Fruit fly (Drosophila melanogaster) whole organism, embryonic: ENCODE results near the gene CG44362.
A peak's percentile ranks its signal among the peaks of the same experiment; 100 is the strongest.

Experiments
- ATbp ChIP-seq: fragments of 200-800 bp; sonication (Bioruptor generic); optimal IDR thresholded peaks from 2 replicates; lab custom pipeline; 2017; ENCODE audit warnings: missing biosample characterization, mild to moderate bottlenecking, missing genetic modification characterization, missing genetic modification reagents
- Atf-2 ChIP-seq: fragments of 200-800 bp; sonication (Bioruptor generic); optimal IDR thresholded peaks from 2 replicates; lab custom pipeline; 2016; ENCODE audit warnings: missing biosample characterization, missing genetic modification characterization
- Atf6 ChIP-seq: fragments of 200-800 bp; sonication (Bioruptor generic); IDR thresholded peaks from 2 replicates; pipeline ENCODE4 v1.3.6; 2022; ENCODE audit warnings: missing biosample characterization, missing genetic modification characterization
- Bdp1 ChIP-seq: fragments of 200-800 bp; sonication (Bioruptor generic); optimal IDR thresholded peaks from 3 replicates; lab custom pipeline; 2016; ENCODE audit warnings: missing biosample characterization, missing genetic modification characterization
- Bgb ChIP-seq: fragments of 200-800 bp; sonication (Bioruptor generic); IDR thresholded peaks from 2 replicates; pipeline ENCODE4 v1.3.6; 2022; ENCODE audit warnings: missing biosample characterization, missing genetic modification characterization; ENCODE audit not compliant: partially characterized antibody
- CG10147 ChIP-seq: fragments of 200-800 bp; sonication (Bioruptor generic); optimal IDR thresholded peaks from 2 replicates; lab custom pipeline; 2019; ENCODE audit warnings: missing biosample characterization, mild to moderate bottlenecking, missing genetic modification characterization, moderate library complexity
- CG10979 ChIP-seq: fragments of 200-800 bp; sonication (Bioruptor generic); optimal IDR thresholded peaks from 2 replicates; lab custom pipeline; 2018; ENCODE audit warnings: missing biosample characterization, mild to moderate bottlenecking, missing genetic modification characterization, moderate library complexity
- CG11504 ChIP-seq: fragments of 200-800 bp; sonication (Bioruptor generic); optimal IDR thresholded peaks from 3 replicates; lab custom pipeline; 2019; ENCODE audit warnings: missing biosample characterization, mild to moderate bottlenecking, missing genetic modification characterization, moderate library complexity
- CG12391 ChIP-seq: fragments of 200-800 bp; sonication (Bioruptor generic); optimal IDR thresholded peaks from 3 replicates; lab custom pipeline; 2018; ENCODE audit warnings: missing biosample characterization, mild to moderate bottlenecking, missing genetic modification characterization, moderate library complexity
- CG13775 ChIP-seq: fragments of 200-800 bp; sonication (Bioruptor generic); optimal IDR thresholded peaks from 3 replicates; lab custom pipeline; 2017; ENCODE audit warnings: missing biosample characterization, mild to moderate bottlenecking, missing genetic modification characterization
- CG15479 ChIP-seq: fragments of 200-800 bp; sonication (Bioruptor generic); optimal IDR thresholded peaks from 3 replicates; lab custom pipeline; 2019; ENCODE audit warnings: missing biosample characterization, mild to moderate bottlenecking, missing genetic modification characterization, moderate library complexity
- CG15696 ChIP-seq: fragments of 200-800 bp; sonication (Bioruptor generic); optimal IDR thresholded peaks from 2 replicates; lab custom pipeline; 2019; ENCODE audit warnings: missing biosample characterization, mild to moderate bottlenecking, missing genetic modification characterization, moderate library complexity
- CG16863 ChIP-seq: fragments of 200-800 bp; sonication (Bioruptor generic); optimal IDR thresholded peaks from 3 replicates; lab custom pipeline; 2016; ENCODE audit warnings: missing biosample characterization, missing genetic modification characterization
- CG17359 ChIP-seq: fragments of 200-800 bp; sonication (Bioruptor generic); optimal IDR thresholded peaks from 3 replicates; lab custom pipeline; 2018; ENCODE audit warnings: missing biosample characterization, mild to moderate bottlenecking, missing genetic modification characterization, moderate library complexity
- CG18476 ChIP-seq: fragments of 200-800 bp; sonication (Bioruptor generic); optimal IDR thresholded peaks from 2 replicates; lab custom pipeline; 2016; ENCODE audit warnings: missing biosample characterization, mild to moderate bottlenecking, missing genetic modification characterization
- CG18619 ChIP-seq: fragments of 200-800 bp; sonication (Bioruptor generic); optimal IDR thresholded peaks from 3 replicates; lab custom pipeline; 2017; ENCODE audit warnings: missing biosample characterization, mild to moderate bottlenecking, missing genetic modification characterization
- CG30403 ChIP-seq: fragments of 200-800 bp; sonication (Bioruptor generic); optimal IDR thresholded peaks from 3 replicates; lab custom pipeline; 2016; ENCODE audit warnings: missing biosample characterization, missing genetic modification characterization
- CG31224 ChIP-seq: fragments of 200-800 bp; sonication (Bioruptor generic); IDR thresholded peaks from 2 replicates; pipeline ENCODE4 v1.3.6; 2022; ENCODE audit warnings: missing biosample characterization, missing genetic modification characterization
- CG34224 ChIP-seq: fragments of 200-800 bp; sonication (Bioruptor generic); IDR thresholded peaks from 3 replicates; pipeline ENCODE4 v1.3.6; 2022; ENCODE audit warnings: missing biosample characterization, missing genetic modification characterization; ENCODE audit not compliant: partially characterized antibody
- CG6689 ChIP-seq: fragments of 200-800 bp; sonication (Bioruptor generic); IDR thresholded peaks from 2 replicates; pipeline ENCODE4 v1.3.6; 2022; ENCODE audit warnings: missing biosample characterization, missing genetic modification characterization
- Chrac-16 ChIP-seq: fragments of 200-800 bp; sonication (Bioruptor generic); optimal IDR thresholded peaks from 3 replicates; lab custom pipeline; 2016; ENCODE audit warnings: missing biosample characterization, missing genetic modification characterization
- GATAe ChIP-seq: fragments of 200-800 bp; sonication (Bioruptor generic); conservative IDR thresholded peaks from 2 replicates; pipeline ENCODE4 v1.3.6; 2022; ENCODE audit warnings: missing biosample characterization, missing genetic modification characterization
- HLH54F ChIP-seq: fragments of 200-800 bp; sonication (Bioruptor generic); optimal IDR thresholded peaks from 3 replicates; lab custom pipeline; 2016; ENCODE audit warnings: missing biosample characterization, missing genetic modification characterization
- Myb ChIP-seq: fragments of 200-800 bp; sonication (Bioruptor generic); optimal IDR thresholded peaks from 2 replicates; lab custom pipeline; 2016; ENCODE audit warnings: missing biosample characterization, missing genetic modification characterization
- NFAT ChIP-seq: fragments of 200-800 bp; sonication (Bioruptor generic); IDR thresholded peaks from 2 replicates; pipeline ENCODE4 v1.3.6; 2022; ENCODE audit warnings: missing biosample characterization, missing genetic modification characterization
- PHDP ChIP-seq: fragments of 200-800 bp; sonication (Bioruptor generic); optimal IDR thresholded peaks from 3 replicates; lab custom pipeline; 2018; ENCODE audit warnings: missing biosample characterization, mild to moderate bottlenecking, missing genetic modification characterization, moderate library complexity
- Poxn ChIP-seq: fragments of 200-800 bp; sonication (Bioruptor generic); IDR thresholded peaks from 2 replicates; pipeline ENCODE4 v1.3.6; 2022; ENCODE audit warnings: missing biosample characterization, missing genetic modification characterization
- Ptx1 ChIP-seq: fragments of 200-800 bp; sonication (Bioruptor generic); IDR thresholded peaks from 2 replicates; pipeline ENCODE4 v1.3.6; 2022; ENCODE audit warnings: missing biosample characterization, missing genetic modification characterization
- Rfx ChIP-seq: fragments of 200-800 bp; sonication (Bioruptor generic); IDR thresholded peaks from 2 replicates; pipeline ENCODE4 v1.3.6; 2022; ENCODE audit warnings: missing biosample characterization, missing genetic modification characterization
- ap ChIP-seq: fragments of 200-800 bp; sonication (Bioruptor generic); IDR thresholded peaks from 2 replicates; pipeline ENCODE4 v1.3.6; 2022; ENCODE audit warnings: missing biosample characterization, missing genetic modification characterization
- ara ChIP-seq: fragments of 200-800 bp; sonication (Bioruptor generic); IDR thresholded peaks from 2 replicates; pipeline ENCODE4 v1.3.6; 2022; ENCODE audit warnings: missing biosample characterization, missing genetic modification characterization
- ase ChIP-seq: fragments of 200-800 bp; sonication (Bioruptor generic); IDR thresholded peaks from 3 replicates; pipeline ENCODE4 v1.3.6; 2022; ENCODE audit warnings: missing biosample characterization, missing genetic modification characterization
- az2 ChIP-seq: fragments of 200-800 bp; sonication (Bioruptor generic); optimal IDR thresholded peaks from 3 replicates; lab custom pipeline; 2016; ENCODE audit warnings: missing biosample characterization, missing genetic modification characterization
- chif ChIP-seq, 2 experiments: fragments of 200-800 bp; sonication (Bioruptor generic); optimal IDR thresholded peaks; 3 replicates each; lab custom pipeline; 2016; ENCODE audit warnings: missing biosample characterization in 2 of 2, missing genetic modification characterization in 2 of 2
- ci ChIP-seq: fragments of 200-800 bp; sonication (Bioruptor generic); IDR thresholded peaks from 3 replicates; pipeline ENCODE4 v1.3.6; 2022; ENCODE audit warnings: missing biosample characterization, missing genetic modification characterization
- dysf ChIP-seq: fragments of 200-800 bp; sonication (Bioruptor generic); IDR thresholded peaks from 3 replicates; pipeline ENCODE4 v1.3.6; 2022; ENCODE audit warnings: missing biosample characterization, missing genetic modification characterization
- grau ChIP-seq: fragments of 200-800 bp; optimal IDR thresholded peaks from 3 replicates; lab custom pipeline; 2019; ENCODE audit warnings: missing biosample characterization, mild to moderate bottlenecking, missing genetic modification characterization, moderate library complexity
- lmd ChIP-seq: fragments of 200-800 bp; sonication (Bioruptor generic); IDR thresholded peaks from 2 replicates; pipeline ENCODE4 v1.3.6; 2022; ENCODE audit warnings: missing biosample characterization, missing genetic modification characterization
- lov ChIP-seq, 2 experiments: fragments of 200-800 bp in 1 of 2; fragments of >200 bp in 1 of 2; sonication (Bioruptor generic) in 1 of 2; IDR thresholded peaks in 1 of 2; optimal IDR thresholded peaks in 1 of 2; 2 replicates in 1 of 2; 3 replicates in 1 of 2; pipeline versions ENCODE4 v1.3.6 to Lab custom; 2017 to 2022; ENCODE audit warnings: missing biosample characterization in 1 of 2, missing genetic modification characterization in 1 of 2
- p53 ChIP-seq: fragments of 200-800 bp; sonication (Bioruptor generic); optimal IDR thresholded peaks from 2 replicates; lab custom pipeline; 2016; ENCODE audit warnings: missing biosample characterization, missing genetic modification characterization
- pan ChIP-seq, 4 experiments: fragments of >200 bp in 3 of 4; fragments of 200-800 bp in 1 of 4; sonication (Bioruptor generic) in 1 of 4; optimal IDR thresholded peaks in 3 of 4; IDR thresholded peaks in 1 of 4; 2 replicates each; pipeline versions ENCODE4 v1.3.6 to Lab custom; 2017 to 2022; ENCODE audit warnings: missing biosample characterization in 2 of 4, missing genetic modification characterization in 2 of 4, mixed read lengths in 1 of 4
- pb ChIP-seq: fragments of 200-800 bp; sonication (Bioruptor generic); optimal IDR thresholded peaks from 3 replicates; lab custom pipeline; 2016; ENCODE audit warnings: missing biosample characterization, missing genetic modification characterization
- repo ChIP-seq: fragments of 200-800 bp; sonication (Bioruptor generic); optimal IDR thresholded peaks from 2 replicates; lab custom pipeline; 2016; ENCODE audit warnings: missing biosample characterization, missing genetic modification characterization
- sima ChIP-seq: fragments of 200-800 bp; sonication (Bioruptor generic); optimal IDR thresholded peaks from 2 replicates; lab custom pipeline; 2016; ENCODE audit warnings: missing biosample characterization, missing genetic modification characterization
- sisA ChIP-seq: fragments of 200-800 bp; sonication (Bioruptor generic); IDR thresholded peaks from 2 replicates; pipeline ENCODE4 v1.3.6; 2022; ENCODE audit warnings: missing biosample characterization, missing genetic modification characterization
- slp2 ChIP-seq: fragments of 200-800 bp; sonication (Bioruptor generic); optimal IDR thresholded peaks from 2 replicates; lab custom pipeline; 2016; ENCODE audit warnings: missing biosample characterization, missing genetic modification characterization
- sob ChIP-seq: fragments of 200-800 bp; sonication (Bioruptor generic); IDR thresholded peaks from 2 replicates; pipeline ENCODE4 v1.3.6; 2022; ENCODE audit warnings: missing biosample characterization, missing genetic modification characterization
- unpg ChIP-seq: fragments of 200-800 bp; sonication (Bioruptor generic); optimal IDR thresholded peaks from 3 replicates; lab custom pipeline; 2018; ENCODE audit warnings: missing biosample characterization, mild to moderate bottlenecking, missing genetic modification characterization, moderate library complexity
- vvl ChIP-seq: fragments of 200-800 bp; sonication (Bioruptor generic); IDR thresholded peaks from 2 replicates; pipeline ENCODE4 v1.3.6; 2022; ENCODE audit warnings: missing biosample characterization, missing genetic modification characterization
- zen ChIP-seq: fragments of 200-800 bp; sonication (Bioruptor generic); optimal IDR thresholded peaks from 3 replicates; lab custom pipeline; 2018; ENCODE audit warnings: missing biosample characterization, mild to moderate bottlenecking, missing genetic modification characterization, moderate library complexity

CG44362 gene

dm6 chr3L:11403542-11403941, 6.2 kb downstream of the CG44362 start (continued):
- TF ChIP-seq CG12391 (tag; lab: Kevin White, UChicago) (peak; percentile 51), lov (optimal IDR thresholded peaks at IDR 0.05; lab: Kevin White, UChicago) (no peak), lov (GFP tag; IDR thresholded peaks at IDR 0.05; lab: Robert Waterston, UW) (peak; percentile 56; the same call in 1 of the 3 replicates), CG10147 (GFP tag; lab: Kevin White, UChicago) (peak; percentile 6), NFAT (GFP tag; lab: Robert Waterston, UW) (no peak), CG31224 (GFP tag; lab: Robert Waterston, UW) (peak; percentile 38; the same call in 1 of the 2 replicates), Ptx1 (GFP tag; lab: Robert Waterston, UW) (peak; percentile 71), repo (GFP tag; lab: Kevin White, UChicago) (no peak), Myb (peak; percentile 42), Chrac-16 (GFP tag; lab: Kevin White, UChicago) (peak; percentile 53), CG10979 (tag; lab: Kevin White, UChicago) (peak; percentile 60), Atf-2 (GFP tag; lab: Kevin White, UChicago) (peak; percentile 7), sob (peak; percentile 60), pan (optimal IDR thresholded peaks at IDR 0.05; lab: Kevin White, UChicago) (no peak), pan (GFP tag; optimal IDR thresholded peaks at IDR 0.05 in 1 of 2, IDR thresholded peaks at IDR 0.05 in 1 of 2) (peak in 1 of 2 experiments; percentile 78), zen (tag; lab: Kevin White, UChicago) (peak; percentile 17), chif (GFP tag; optimal IDR thresholded peaks at IDR 0.05; lab: Kevin White, UChicago) (peak in 1 of 2 experiments; percentile 47), Atf6 (GFP tag; lab: Robert Waterston, UW) (peak; percentile 54; the same call in 1 of the 2 replicates), Poxn (GFP tag; lab: Robert Waterston, UW) (0 out of 2 replicates have a peak, but pooled peaks have one; percentile 11), grau (tag; lab: Kevin White, UChicago) (peak; percentile 57), vvl (peak; percentile 78), ap (GFP tag; lab: Robert Waterston, UW) (peak; percentile 38; the same call in 1 of the 2 replicates), lmd (GFP tag; lab: Robert Waterston, UW) (peak; percentile 63), CG17359 (tag; lab: Kevin White, UChicago) (peak; percentile 58), CG18619 (GFP tag; lab: Kevin White, UChicago) (peak; percentile 55), p53 (GFP tag; lab: Kevin White, UChicago) (no peak), ci (GFP tag; lab: Robert Waterston, UW) (peak; percentile 79), CG34224 (GFP tag; lab: Robert Waterston, UW) (no peak), az2 (GFP tag; lab: Kevin White, UChicago) (peak; percentile 44), slp2 (peak; percentile 48), unpg (GFP tag; lab: Kevin White, UChicago) (peak; percentile 43), ara (GFP tag; lab: Robert Waterston, UW) (peak; percentile 75), Bdp1 (GFP tag; lab: Kevin White, UChicago) (peak; percentile 53), CG15696 (tag; lab: Kevin White, UChicago) (no peak), sima (GFP tag; lab: Kevin White, UChicago) (no peak), CG11504 (tag; lab: Kevin White, UChicago) (peak; percentile 68), Bgb (GFP tag; lab: Robert Waterston, UW) (no peak), dysf (GFP tag; lab: Robert Waterston, UW) (peak; percentile 76), ATbp (peak; percentile 50), pb (GFP tag; lab: Kevin White, UChicago) (peak; percentile 19), Rfx (GFP tag; lab: Robert Waterston, UW) (peak; percentile 42; the same call in 1 of the 2 replicates), CG6689 (GFP tag; lab: Robert Waterston, UW) (peak; percentile 69), PHDP (tag; lab: Kevin White, UChicago) (peak; percentile 37), CG30403 (GFP tag; lab: Kevin White, UChicago) (peak; percentile 48), CG18476 (GFP tag; lab: Kevin White, UChicago) (peak; percentile 50), sisA (peak; percentile 67), CG13775 (GFP tag; lab: Kevin White, UChicago) (peak; percentile 52), ase (GFP tag; lab: Robert Waterston, UW) (no peak), CG16863 (GFP tag; lab: Kevin White, UChicago) (peak; percentile 55), GATAe (GFP tag; lab: Robert Waterston, UW) (0 out of 2 replicates have a peak, but pooled peaks have one; percentile 19), HLH54F (GFP tag; lab: Kevin White, UChicago) (peak; percentile 53), CG15479 (no peak)
